Worm (Caenorhabditis elegans) whole organism, young adult: ENCODE measurements around the gene F36H9.1.

Experiments used
- F10E7.11 ChIP-seq: sonication (generic microtip); optimal IDR thresholded peaks from 2 replicates; lab custom pipeline; 2017; ENCODE audit warnings: mild to moderate bottlenecking, missing genetic modification characterization, moderate library complexity, missing compliant biosample characterization
- F23B12.7 ChIP-seq: sonication (generic microtip); optimal IDR thresholded peaks from 2 replicates; lab custom pipeline; 2017; ENCODE audit warnings: missing genetic modification characterization, mild to moderate bottlenecking, missing compliant biosample characterization, antibody characterized with exemption, moderate library complexity; ENCODE audit not compliant: insufficient read depth
- bed-2 ChIP-seq: fragments of 200-800 bp; sonication (Bioruptor generic); IDR thresholded peaks from 2 replicates; pipeline ENCODE4 v1.3.6; 2022; ENCODE audit warnings: missing genetic modification reagents, missing genetic modification characterization, missing compliant biosample characterization
- gei-17 ChIP-seq: fragments of 200-800 bp; sonication (Bioruptor generic); optimal IDR thresholded peaks from 2 replicates; lab custom pipeline; 2018; ENCODE audit warnings: mild to moderate bottlenecking, missing genetic modification characterization, missing compliant biosample characterization
- ztf-26 ChIP-seq: sonication (generic microtip); optimal IDR thresholded peaks from 2 replicates; lab custom pipeline; 2017; ENCODE audit warnings: missing genetic modification characterization, missing compliant biosample characterization

DNA sequence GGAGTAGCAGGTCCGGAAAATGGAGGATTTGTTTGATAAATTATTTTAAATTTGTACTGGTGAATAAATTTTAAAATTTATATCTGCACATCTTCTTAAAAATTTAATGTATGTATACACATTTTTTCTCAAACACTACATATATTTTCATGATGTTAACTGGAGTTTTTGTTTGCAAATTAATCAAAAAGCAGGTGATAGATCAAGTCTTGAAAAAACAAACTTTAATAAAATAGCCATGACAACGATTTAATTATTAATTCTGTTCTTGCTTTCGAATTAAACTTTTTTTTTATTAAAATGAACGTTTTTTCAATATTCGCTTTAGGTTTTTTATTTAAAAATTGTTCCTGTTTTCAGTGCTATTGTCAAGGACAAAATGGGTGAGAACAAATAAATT, at the start of gene F36H9.1:
- no peak for TF ChIP-seq ztf-26 (tag; lab: Kevin White, UChicago)
- TF ChIP-seq F10E7.11 (tag; lab: Kevin White, UChicago) = no peak
- TF ChIP-seq F23B12.7 (tag; lab: Kevin White, UChicago) = no peak
- TF ChIP-seq bed-2 (GFP tag; lab: Robert Waterston, UW) = no peak
- no peak for TF ChIP-seq gei-17 (GFP tag; lab: Kevin White, UChicago)
